Worm (Caenorhabditis elegans): ENCODE results near the gene C18H9.5.

DNA sequence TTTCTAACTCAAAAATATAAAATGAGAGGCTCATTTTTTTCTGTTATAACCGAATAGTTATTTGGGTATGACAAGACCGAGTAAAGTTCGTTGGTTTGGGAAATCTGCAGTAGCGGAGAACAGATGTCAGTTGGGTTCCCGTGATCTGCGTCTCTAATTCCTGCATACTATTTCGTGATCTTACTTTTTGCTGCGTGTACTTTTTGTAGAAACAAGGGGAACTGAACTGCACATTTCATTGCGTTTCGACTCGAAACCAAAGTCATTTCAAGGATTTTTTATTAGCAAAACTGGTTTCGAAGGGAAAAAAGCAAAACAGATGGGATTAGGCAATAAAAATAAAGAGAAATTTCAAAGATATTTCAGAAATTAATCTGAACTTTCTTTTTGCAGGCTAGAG, 48.5 kb downstream of the C18H9.5 start:
- TF ChIP-seq scrt-1 (GFP tag; IDR thresholded peaks at IDR 0.05) (no peak), tra-4 (tag; optimal IDR thresholded peaks at IDR 0.05) (no peak)
